Fruit fly (Drosophila melanogaster) whole organism, embryonic: ENCODE data around the gene Sk1.
A peak's percentile ranks its signal among the peaks of the same experiment; 100 is the strongest.

Source experiments
- B-H2 ChIP-seq: fragments of 200-800 bp; sonication (Bioruptor generic); optimal IDR thresholded peaks from 2 replicates; lab custom pipeline; 2018; ENCODE audit warnings: missing biosample characterization, mild to moderate bottlenecking, missing genetic modification characterization
- CG10209 ChIP-seq: fragments of 200-800 bp; sonication (Bioruptor generic); optimal IDR thresholded peaks from 3 replicates; lab custom pipeline; 2017; ENCODE audit warnings: missing biosample characterization, mild to moderate bottlenecking, missing genetic modification characterization, missing genetic modification reagents
- CG10979 ChIP-seq: fragments of 200-800 bp; sonication (Bioruptor generic); optimal IDR thresholded peaks from 2 replicates; lab custom pipeline; 2018; ENCODE audit warnings: missing biosample characterization, mild to moderate bottlenecking, missing genetic modification characterization, moderate library complexity
- CG12769 ChIP-seq: fragments of 200-800 bp; sonication (Bioruptor generic); optimal IDR thresholded peaks from 2 replicates; lab custom pipeline; 2019; ENCODE audit warnings: missing biosample characterization, mild to moderate bottlenecking, missing genetic modification characterization, moderate library complexity
- CG15479 ChIP-seq: fragments of 200-800 bp; sonication (Bioruptor generic); optimal IDR thresholded peaks from 3 replicates; lab custom pipeline; 2019; ENCODE audit warnings: missing biosample characterization, mild to moderate bottlenecking, missing genetic modification characterization, moderate library complexity
- CG15696 ChIP-seq: fragments of 200-800 bp; sonication (Bioruptor generic); optimal IDR thresholded peaks from 2 replicates; lab custom pipeline; 2019; ENCODE audit warnings: missing biosample characterization, mild to moderate bottlenecking, missing genetic modification characterization, moderate library complexity
- CG17568 ChIP-seq: fragments of 200-800 bp; sonication (Bioruptor generic); optimal IDR thresholded peaks from 2 replicates; lab custom pipeline; 2018; ENCODE audit warnings: missing biosample characterization, mild to moderate bottlenecking, missing genetic modification characterization, moderate library complexity
- CG2120 ChIP-seq: fragments of 200-800 bp; sonication (Bioruptor generic); optimal IDR thresholded peaks from 3 replicates; lab custom pipeline; 2016; ENCODE audit warnings: missing biosample characterization, missing genetic modification characterization
- CG30431 ChIP-seq: fragments of 200-800 bp; sonication (Bioruptor generic); optimal IDR thresholded peaks from 2 replicates; lab custom pipeline; 2017; ENCODE audit warnings: missing biosample characterization, missing genetic modification characterization
- CG3407 ChIP-seq: fragments of 200-800 bp; sonication (Bioruptor generic); optimal IDR thresholded peaks from 2 replicates; lab custom pipeline; 2018; ENCODE audit warnings: missing biosample characterization, mild to moderate bottlenecking, missing genetic modification characterization
- CG4360 ChIP-seq: fragments of 200-800 bp; sonication (Bioruptor generic); IDR thresholded peaks from 2 replicates; pipeline ENCODE4 v1.3.6; 2022; ENCODE audit warnings: missing biosample characterization, missing genetic modification characterization
- CG43689 ChIP-seq: fragments of 200-800 bp; sonication (Bioruptor generic); IDR thresholded peaks from 2 replicates; pipeline ENCODE4 v1.3.6; 2022; ENCODE audit warnings: missing biosample characterization, missing genetic modification characterization
- CG6175 ChIP-seq: fragments of 200-800 bp; sonication (Bioruptor generic); IDR thresholded peaks from 3 replicates; pipeline ENCODE4 v1.3.6; 2022; ENCODE audit warnings: missing biosample characterization, missing genetic modification characterization
- CG6689 ChIP-seq: fragments of 200-800 bp; sonication (Bioruptor generic); IDR thresholded peaks from 2 replicates; pipeline ENCODE4 v1.3.6; 2022; ENCODE audit warnings: missing biosample characterization, missing genetic modification characterization
- CG6854 ChIP-seq: fragments of 200-800 bp; sonication (Bioruptor generic); optimal IDR thresholded peaks from 3 replicates; lab custom pipeline; 2017; ENCODE audit warnings: missing biosample characterization, mild to moderate bottlenecking, missing genetic modification characterization
- CTCF ChIP-seq: fragments of 200-800 bp; sonication (Bioruptor generic); optimal IDR thresholded peaks from 2 replicates; lab custom pipeline; 2017; ENCODE audit warnings: missing biosample characterization, mild to moderate bottlenecking, missing genetic modification characterization, moderate library complexity
- D19A ChIP-seq: fragments of 200-800 bp; optimal IDR thresholded peaks from 3 replicates; lab custom pipeline; 2019; ENCODE audit warnings: missing biosample characterization, mild to moderate bottlenecking, missing genetic modification characterization, moderate library complexity
- Doc2 ChIP-seq: fragments of 200-800 bp; sonication (Bioruptor generic); IDR thresholded peaks from 2 replicates; pipeline ENCODE4 v1.3.6; 2022; ENCODE audit warnings: missing biosample characterization, missing genetic modification characterization
- Kr ChIP-seq: fragments of 200-800 bp; sonication (Bioruptor generic); optimal IDR thresholded peaks from 2 replicates; lab custom pipeline; 2017; ENCODE audit warnings: missing biosample characterization, mild to moderate bottlenecking, missing genetic modification characterization
- Med ChIP-seq: fragments of 200-800 bp; sonication (Bioruptor generic); peaks from one replicate; lab custom pipeline; 2016; ENCODE audit warnings: missing biosample characterization, missing genetic modification characterization, mild to moderate bottlenecking, inconsistent platforms, moderate library complexity
- Myb ChIP-seq: fragments of 200-800 bp; sonication (Bioruptor generic); optimal IDR thresholded peaks from 2 replicates; lab custom pipeline; 2016; ENCODE audit warnings: missing biosample characterization, missing genetic modification characterization
- Ptx1 ChIP-seq: fragments of 200-800 bp; sonication (Bioruptor generic); IDR thresholded peaks from 2 replicates; pipeline ENCODE4 v1.3.6; 2022; ENCODE audit warnings: missing biosample characterization, missing genetic modification characterization
- Side ChIP-seq: fragments of 200-800 bp; sonication (Bioruptor generic); optimal IDR thresholded peaks from 2 replicates; lab custom pipeline; 2016; ENCODE audit warnings: missing biosample characterization, missing genetic modification characterization
- Spps ChIP-seq: fragments of 200-800 bp; sonication (Bioruptor generic); optimal IDR thresholded peaks from 2 replicates; lab custom pipeline; 2018; ENCODE audit warnings: missing biosample characterization, mild to moderate bottlenecking, missing genetic modification characterization
- ara ChIP-seq: fragments of 200-800 bp; sonication (Bioruptor generic); IDR thresholded peaks from 2 replicates; pipeline ENCODE4 v1.3.6; 2022; ENCODE audit warnings: missing biosample characterization, missing genetic modification characterization
- cas ChIP-seq: fragments of 200-800 bp; sonication (Bioruptor generic); IDR thresholded peaks from 2 replicates; pipeline ENCODE4 v1.3.6; 2022; ENCODE audit warnings: missing biosample characterization, missing genetic modification characterization
- chm ChIP-seq: fragments of 200-800 bp; sonication (Bioruptor generic); IDR thresholded peaks from 2 replicates; pipeline ENCODE4 v1.3.6; 2022; ENCODE audit warnings: missing biosample characterization, missing genetic modification characterization
- crp ChIP-seq, 2 experiments: fragments of 200-800 bp; sonication (Bioruptor generic); optimal IDR thresholded peaks; 2 replicates in 1 of 2; 3 replicates in 1 of 2; lab custom pipeline; 2017; ENCODE audit warnings: missing biosample characterization in 2 of 2, missing genetic modification characterization in 2 of 2, mild to moderate bottlenecking in 1 of 2, moderate library complexity in 1 of 2
- cwo ChIP-seq: fragments of 200-800 bp; sonication (Bioruptor generic); optimal IDR thresholded peaks from 3 replicates; lab custom pipeline; 2017; ENCODE audit warnings: missing biosample characterization, missing genetic modification characterization, mild to moderate bottlenecking, moderate library complexity, missing genetic modification reagents
- dm ChIP-seq: fragments of 200-800 bp; sonication (Bioruptor generic); optimal IDR thresholded peaks from 3 replicates; lab custom pipeline; 2016; ENCODE audit warnings: missing biosample characterization, missing genetic modification characterization
- ems ChIP-seq: fragments of 200-800 bp; sonication (Bioruptor generic); optimal IDR thresholded peaks from 3 replicates; lab custom pipeline; 2016; ENCODE audit warnings: missing biosample characterization, missing genetic modification characterization
- eve ChIP-seq, 2 experiments: fragments of >200 bp; optimal IDR thresholded peaks; 2 replicates each; lab custom pipeline; 2017; ENCODE audit warnings: missing biosample characterization in 2 of 2, missing genetic modification characterization in 2 of 2
- fu2 ChIP-seq: fragments of 200-800 bp; sonication (Bioruptor generic); optimal IDR thresholded peaks from 2 replicates; lab custom pipeline; 2016; ENCODE audit warnings: missing biosample characterization, missing genetic modification characterization
- gsb-n ChIP-seq: fragments of 200-800 bp; sonication (Bioruptor generic); optimal IDR thresholded peaks from 3 replicates; lab custom pipeline; 2018; ENCODE audit warnings: missing biosample characterization, mild to moderate bottlenecking, missing genetic modification characterization
- hb ChIP-seq: fragments of 200-800 bp; sonication (Bioruptor generic); IDR thresholded peaks from 3 replicates; pipeline ENCODE4 v1.3.6; 2022; ENCODE audit warnings: missing biosample characterization, missing genetic modification characterization; ENCODE audit not compliant: partially characterized antibody
- hkb ChIP-seq, 2 experiments: fragments of 200-800 bp in 1 of 2; fragments of >200 bp in 1 of 2; sonication (Bioruptor generic) in 1 of 2; IDR thresholded peaks in 1 of 2; optimal IDR thresholded peaks in 1 of 2; 2 replicates each; pipeline versions ENCODE4 v1.3.6 to Lab custom; 2017 to 2022; ENCODE audit warnings: missing biosample characterization in 1 of 2, missing genetic modification characterization in 1 of 2
- luna ChIP-seq: fragments of 200-800 bp; sonication (Bioruptor generic); optimal IDR thresholded peaks from 2 replicates; lab custom pipeline; 2016; ENCODE audit warnings: missing biosample characterization, missing genetic modification characterization
- odd ChIP-seq: fragments of 200-800 bp; sonication (Bioruptor generic); optimal IDR thresholded peaks from 2 replicates; lab custom pipeline; 2017; ENCODE audit warnings: missing biosample characterization, mild to moderate bottlenecking, missing genetic modification characterization
- p53 ChIP-seq: fragments of 200-800 bp; sonication (Bioruptor generic); optimal IDR thresholded peaks from 2 replicates; lab custom pipeline; 2016; ENCODE audit warnings: missing biosample characterization, missing genetic modification characterization
- rib ChIP-seq: fragments of 200-800 bp; sonication (Bioruptor generic); IDR thresholded peaks from 2 replicates; pipeline ENCODE4 v1.3.6; 2022; ENCODE audit warnings: missing biosample characterization, missing genetic modification characterization
- scrt ChIP-seq: fragments of 200-800 bp; sonication (Bioruptor generic); optimal IDR thresholded peaks from 2 replicates; lab custom pipeline; 2018; ENCODE audit warnings: missing biosample characterization, mild to moderate bottlenecking, missing genetic modification characterization, moderate library complexity
- sens ChIP-seq: fragments of 200-800 bp; sonication (Bioruptor generic); peaks from one replicate; lab custom pipeline; 2016; ENCODE audit warnings: missing biosample characterization, missing genetic modification characterization
- sim ChIP-seq: fragments of 200-800 bp; sonication (Bioruptor generic); IDR thresholded peaks from 2 replicates; pipeline ENCODE4 v1.3.6; 2022; ENCODE audit warnings: missing biosample characterization, missing genetic modification characterization
- sob ChIP-seq: fragments of 200-800 bp; sonication (Bioruptor generic); IDR thresholded peaks from 2 replicates; pipeline ENCODE4 v1.3.6; 2022; ENCODE audit warnings: missing biosample characterization, missing genetic modification characterization
- tll ChIP-seq, 2 experiments: fragments of 200-800 bp in 1 of 2; fragments of >200 bp in 1 of 2; sonication (Bioruptor generic) in 1 of 2; optimal IDR thresholded peaks; 2 replicates each; lab custom pipeline; 2017 to 2019; ENCODE audit warnings: missing biosample characterization in 2 of 2, missing genetic modification characterization in 2 of 2, mild to moderate bottlenecking in 1 of 2, moderate library complexity in 1 of 2
- trh ChIP-seq: fragments of 200-800 bp; sonication (Bioruptor generic); optimal IDR thresholded peaks from 2 replicates; lab custom pipeline; 2016; ENCODE audit warnings: missing biosample characterization, missing genetic modification characterization
- ttk ChIP-seq: fragments of 200-800 bp; sonication (Bioruptor generic); IDR thresholded peaks from 2 replicates; pipeline ENCODE4 v2.1.2; 2022; ENCODE audit warnings: missing biosample characterization, missing genetic modification characterization
- vfl ChIP-seq: fragments of 200-800 bp; sonication (Bioruptor generic); optimal IDR thresholded peaks from 2 replicates; lab custom pipeline; 2016; ENCODE audit warnings: missing biosample characterization, missing genetic modification characterization
- zfh1 ChIP-seq: fragments of 200-800 bp; sonication (Bioruptor generic); IDR thresholded peaks from 3 replicates; pipeline ENCODE4 v1.3.6; 2022; ENCODE audit warnings: missing biosample characterization, missing genetic modification characterization

The Sk1 gene

dm6 chrX:11422071-11422470 is 20.3 kb upstream of the Sk1 start (continued):
- TF ChIP-seq CG6689 (GFP tag; lab: Robert Waterston, UW) (no peak), tll (GFP tag; optimal IDR thresholded peaks at IDR 0.05; lab: Kevin White, UChicago) (no peak), hb (GFP tag; lab: Robert Waterston, UW) (no peak), ems (GFP tag; lab: Kevin White, UChicago) (no peak), odd (GFP tag; lab: Kevin White, UChicago) (no peak), CG43689 (GFP tag; lab: Robert Waterston, UW) (no peak), chm (no peak), Doc2 (GFP tag; lab: Robert Waterston, UW) (no peak), trh (GFP tag; lab: Kevin White, UChicago) (no peak), Spps (tag; lab: Kevin White, UChicago) (no peak), Ptx1 (GFP tag; lab: Robert Waterston, UW) (0 out of 2 replicates have a peak, but pooled peaks have one; percentile 14), ttk (GFP tag; lab: Robert Waterston, UW) (no peak), CG17568 (GFP tag; lab: Kevin White, UChicago) (no peak), CG6854 (GFP tag; lab: Kevin White, UChicago) (no peak), dm (GFP tag; lab: Kevin White, UChicago) (no peak), CTCF (GFP tag; lab: Kevin White, UChicago) (no peak), crp (GFP tag; optimal IDR thresholded peaks at IDR 0.05; lab: Kevin White, UChicago) (no peak), luna (no peak), sens (peak; percentile 1)
- TF ChIP-seq, all 482 proteins: peak for 9

dm6 chrX:11422532-11422931 is 19.8 kb upstream of the Sk1 start, which contains the start of gene Gs2:
Gene Gs2 (plus strand): TSS chrX:11422832.
- TF ChIP-seq zfh1 = no peak
- TF ChIP-seq Med = peak; percentile 38
- TF ChIP-seq, all 482 proteins: peak for 1

dm6 chrX:11423277-11423717 is 19.0 kb upstream of the Sk1 start:
- peak; percentile 56 for TF ChIP-seq CG15696 (tag; lab: Kevin White, UChicago)
- peak; percentile 79; the same call in 1 of the 2 replicates for TF ChIP-seq rib (GFP tag; lab: Robert Waterston, UW)
- peak; percentile 89 for TF ChIP-seq fu2 (GFP tag; lab: Kevin White, UChicago)
- TF ChIP-seq CG30431 = peak; percentile 69
- TF ChIP-seq sim (GFP tag; lab: Robert Waterston, UW) = peak; percentile 82
- peak; percentile 90 for TF ChIP-seq CG10209 (GFP tag; lab: Kevin White, UChicago)
- peak; percentile 95 for TF ChIP-seq CG2120
- peak; percentile 64 for TF ChIP-seq CG3407 (GFP tag; lab: Kevin White, UChicago)
- TF ChIP-seq Myb (GFP tag; lab: Kevin White, UChicago) = peak; percentile 79
- peak; percentile 95 for TF ChIP-seq CG12769 (tag; lab: Kevin White, UChicago)
- no peak for TF ChIP-seq Kr (GFP tag; lab: Kevin White, UChicago)
- TF ChIP-seq D19A (tag; lab: Kevin White, UChicago) = peak; percentile 77
- TF ChIP-seq CG6854 (GFP tag; lab: Kevin White, UChicago) = peak; percentile 88
- peak; percentile 82 for TF ChIP-seq vfl
- peak; percentile 78 for TF ChIP-seq ara (GFP tag; lab: Robert Waterston, UW)
- TF ChIP-seq scrt (GFP tag; lab: Kevin White, UChicago) = peak; percentile 85
- TF ChIP-seq cwo (GFP tag; lab: Kevin White, UChicago) = peak; percentile 89
- TF ChIP-seq cas (GFP tag; lab: Robert Waterston, UW) = peak; percentile 86
- TF ChIP-seq CG4360 (GFP tag; lab: Robert Waterston, UW) = 0 out of 2 replicates have a peak, but pooled peaks have one; percentile 15
- TF ChIP-seq CG10979 (tag; lab: Kevin White, UChicago) = peak; percentile 73
- peak; percentile 85 for TF ChIP-seq Side (GFP tag; lab: Kevin White, UChicago)
- TF ChIP-seq CG6175 = peak; percentile 76; the same call in 2 of the 3 replicates
- peak; percentile 90 for TF ChIP-seq sob (GFP tag; lab: Robert Waterston, UW)
- peak in 1 of 2 experiments; percentile 94 for TF ChIP-seq eve (GFP tag; optimal IDR thresholded peaks at IDR 0.05; lab: Kevin White, UChicago)
- TF ChIP-seq B-H2 = no peak
- no peak for TF ChIP-seq CG15479 (GFP tag; lab: Kevin White, UChicago)
- TF ChIP-seq gsb-n (tag; lab: Kevin White, UChicago) = peak; percentile 68
- no peak for TF ChIP-seq hkb (optimal IDR thresholded peaks at IDR 0.05; lab: Kevin White, UChicago)
- peak; percentile 94 for TF ChIP-seq hkb (GFP tag; IDR thresholded peaks at IDR 0.05; lab: Robert Waterston, UW)
- TF ChIP-seq p53 = peak; percentile 62
